Fruit fly (Drosophila melanogaster): Measurements from ENCODE around the gene CG15754.

- TF ChIP-seq CG4360 (GFP tag; IDR thresholded peaks at IDR 0.05) (no peak), tup (GFP tag; optimal IDR thresholded peaks at IDR 0.05) (no peak), CG14050 (GFP tag; IDR thresholded peaks at IDR 0.05) (no peak), Sry-δ (GFP tag; optimal IDR thresholded peaks at IDR 0.05) (no peak), C15 (GFP tag; IDR thresholded peaks at IDR 0.05) (no peak), bsh (GFP tag; optimal IDR thresholded peaks at IDR 0.05) (no peak), lov (optimal IDR thresholded peaks at IDR 0.05) (no peak), lov (GFP tag; IDR thresholded peaks at IDR 0.05) (no peak), CG6689 (GFP tag; IDR thresholded peaks at IDR 0.05) (no peak), zfh2 (GFP tag; optimal IDR thresholded peaks at IDR 0.05) (no peak), seq (GFP tag; IDR thresholded peaks at IDR 0.05) (no peak), Hmx (GFP tag; optimal IDR thresholded peaks at IDR 0.05) (no peak)
Measured at dm6 chrX:13568841-13569240, 41.0 kb downstream of the CG15754 start.

Measured in whole organism, embryonic.